Fruit fly (Drosophila melanogaster): ENCODE results near the gene CG42393.

- no peak for TF ChIP-seq EcR (GFP tag; optimal IDR thresholded peaks at IDR 0.05)
- no peak for TF ChIP-seq psq (optimal IDR thresholded peaks at IDR 0.05)
- no peak for TF ChIP-seq pan (optimal IDR thresholded peaks at IDR 0.05)
- TF ChIP-seq CG8478 (optimal IDR thresholded peaks at IDR 0.05) = no peak
Observed at dm6 chr3L:18083994-18084393, 41.5 kb downstream of the CG42393 start.
